Worm (Caenorhabditis elegans) whole organism, young adult: ENCODE measurements around the gene irg-3.

Experiments
- B0035.1 ChIP-seq: sonication (generic microtip); optimal IDR thresholded peaks from 2 replicates; lab custom pipeline; 2016; ENCODE audit warnings: missing genetic modification characterization, mild to moderate bottlenecking, missing compliant biosample characterization, missing genotype, missing genetic modification reagents
- C06A6.2 ChIP-seq: fragments of 200-800 bp; sonication (Bioruptor generic); conservative IDR thresholded peaks from 2 replicates; pipeline ENCODE4 v1.3.6; 2022; ENCODE audit warnings: missing genetic modification characterization, missing compliant biosample characterization
- C17E4.6 ChIP-seq: fragments of 200-800 bp; sonication (Bioruptor generic); IDR thresholded peaks from 2 replicates; pipeline ENCODE4 v1.3.6; 2022; ENCODE audit warnings: missing genetic modification reagents, missing genetic modification characterization, missing compliant biosample characterization
- F23B12.7 ChIP-seq: sonication (generic microtip); optimal IDR thresholded peaks from 2 replicates; lab custom pipeline; 2017; ENCODE audit warnings: missing genetic modification characterization, mild to moderate bottlenecking, missing compliant biosample characterization, antibody characterized with exemption, moderate library complexity; ENCODE audit not compliant: insufficient read depth
- F49E8.2 ChIP-seq: sonication (generic microtip); optimal IDR thresholded peaks from 3 replicates; lab custom pipeline; 2017; ENCODE audit warnings: missing genetic modification characterization, mild to moderate bottlenecking, missing compliant biosample characterization, antibody characterized with exemption, moderate library complexity; ENCODE audit not compliant: insufficient read depth
- F52B5.7 ChIP-seq: sonication (generic microtip); optimal IDR thresholded peaks from 2 replicates; lab custom pipeline; 2016; ENCODE audit warnings: mild to moderate bottlenecking, missing genetic modification characterization, missing compliant biosample characterization
- T07F8.4 ChIP-seq: sonication (generic microtip); optimal IDR thresholded peaks from 2 replicates; lab custom pipeline; 2016; ENCODE audit warnings: mild to moderate bottlenecking, missing genetic modification characterization, moderate library complexity, missing compliant biosample characterization
- Y56A3A.18 ChIP-seq: fragments of 200-800 bp; sonication (Bioruptor generic); IDR thresholded peaks from 2 replicates; pipeline ENCODE4 v1.3.6; 2022; ENCODE audit warnings: missing genetic modification reagents, missing genetic modification characterization, missing compliant biosample characterization
- Y67H2A.10 ChIP-seq: fragments of 200-800 bp; sonication (Bioruptor generic); conservative IDR thresholded peaks from 2 replicates; pipeline ENCODE4 v1.3.6; 2022; ENCODE audit warnings: missing genetic modification reagents, missing genetic modification characterization, missing compliant biosample characterization
- Y95B8A.8 ChIP-seq: fragments of 200-800 bp; sonication (Bioruptor generic); IDR thresholded peaks from 2 replicates; pipeline ENCODE4 v1.3.6; 2022; ENCODE audit warnings: missing genetic modification reagents, missing genetic modification characterization, missing compliant biosample characterization
- ama-1 ChIP-seq, 3 experiments: fragments of 150-350 bp in 1 of 3; sonication (generic microtip) in 2 of 3; optimal IDR thresholded peaks; 2 replicates each; lab custom pipeline; 2014 to 2018; ENCODE audit warnings: missing biosample characterization in 2 of 3, missing genetic modification characterization in 2 of 3, missing genetic modification reagents in 2 of 3
- athp-1 ChIP-seq: sonication (generic microtip); optimal IDR thresholded peaks from 2 replicates; lab custom pipeline; 2017; ENCODE audit warnings: mild to moderate bottlenecking, missing genetic modification characterization, missing compliant biosample characterization
- bed-2 ChIP-seq: fragments of 200-800 bp; sonication (Bioruptor generic); IDR thresholded peaks from 2 replicates; pipeline ENCODE4 v1.3.6; 2022; ENCODE audit warnings: missing genetic modification reagents, missing genetic modification characterization, missing compliant biosample characterization
- cebp-1 ChIP-seq, 2 experiments: fragments of 200-800 bp in 1 of 2; sonication (Bioruptor generic) in 1 of 2; sonication (generic microtip) in 1 of 2; IDR thresholded peaks in 1 of 2; optimal IDR thresholded peaks in 1 of 2; 2 replicates each; pipeline versions ENCODE4 v1.3.6 to Lab custom; 2017 to 2022; ENCODE audit warnings: missing compliant biosample characterization in 2 of 2, missing genetic modification characterization in 2 of 2, mild to moderate bottlenecking in 1 of 2, missing genetic modification reagents in 1 of 2, moderate library complexity in 1 of 2
- ceh-100 ChIP-seq: fragments of 200-800 bp; sonication (Bioruptor generic); IDR thresholded peaks from 2 replicates; pipeline ENCODE4 v1.3.6; 2022; ENCODE audit warnings: missing genetic modification reagents, missing genetic modification characterization, missing compliant biosample characterization
- ceh-40 ChIP-seq: fragments of 200-800 bp; sonication (Bioruptor generic); IDR thresholded peaks from 2 replicates; pipeline ENCODE4 v1.3.6; 2022; ENCODE audit warnings: missing genetic modification characterization, missing compliant biosample characterization
- die-1 ChIP-seq: sonication (generic microtip); optimal IDR thresholded peaks from 2 replicates; lab custom pipeline; 2016; ENCODE audit warnings: missing genotype, mild to moderate bottlenecking, missing genetic modification characterization, missing compliant biosample characterization
- dox-1 ChIP-seq: fragments of 200-800 bp; sonication (Bioruptor generic); IDR thresholded peaks from 2 replicates; pipeline ENCODE4 v1.3.6; 2022; ENCODE audit warnings: missing genetic modification reagents, missing genetic modification characterization, missing compliant biosample characterization
- efl-1 ChIP-seq: fragments of 150-350 bp; optimal IDR thresholded peaks from 2 replicates; lab custom pipeline; 2014; ENCODE audit warnings: missing biosample characterization, missing genetic modification reagents, missing genetic modification characterization
- egl-44 ChIP-seq: fragments of 200-800 bp; sonication (Bioruptor generic); IDR thresholded peaks from 2 replicates; pipeline ENCODE4 v1.3.6; 2022; ENCODE audit warnings: missing genetic modification reagents, missing genetic modification characterization, missing compliant biosample characterization
- ets-4 ChIP-seq: fragments of 200-800 bp; sonication (Bioruptor generic); optimal IDR thresholded peaks from 2 replicates; lab custom pipeline; 2018; ENCODE audit warnings: mild to moderate bottlenecking, missing genetic modification characterization, missing compliant biosample characterization
- fkh-3 ChIP-seq: sonication (generic microtip); optimal IDR thresholded peaks from 2 replicates; lab custom pipeline; 2016; ENCODE audit warnings: mild to moderate bottlenecking, missing genetic modification characterization, missing compliant biosample characterization
- hmg-1.2 ChIP-seq: fragments of 200-800 bp; sonication (Bioruptor generic); IDR thresholded peaks from 2 replicates; pipeline ENCODE4 v1.3.6; 2022; ENCODE audit warnings: missing genetic modification reagents, missing genetic modification characterization, missing compliant biosample characterization
- let-526 ChIP-seq: fragments of 200-800 bp; sonication (Bioruptor generic); IDR thresholded peaks from 2 replicates; pipeline ENCODE4 v1.3.6; 2022; ENCODE audit warnings: missing genetic modification reagents, missing genetic modification characterization, missing compliant biosample characterization
- let-607 ChIP-seq, 2 experiments: fragments of 200-800 bp in 1 of 2; sonication (Bioruptor generic) in 1 of 2; sonication (generic microtip) in 1 of 2; optimal IDR thresholded peaks; 2 replicates each; lab custom pipeline; 2016 to 2018; ENCODE audit warnings: mild to moderate bottlenecking in 2 of 2, missing compliant biosample characterization in 2 of 2, missing genetic modification characterization in 2 of 2, moderate library complexity in 2 of 2, missing genotype in 1 of 2
- lin-26 ChIP-seq: fragments of 200-800 bp; sonication (Bioruptor generic); IDR thresholded peaks from 2 replicates; pipeline ENCODE4 v1.3.6; 2022; ENCODE audit warnings: missing genetic modification reagents, missing genetic modification characterization, missing compliant biosample characterization
- lin-54 ChIP-seq: fragments of 200-800 bp; sonication (Bioruptor generic); optimal IDR thresholded peaks from 2 replicates; lab custom pipeline; 2018; ENCODE audit warnings: mild to moderate bottlenecking, missing genetic modification characterization, missing compliant biosample characterization
- lsy-27 ChIP-seq: sonication (generic microtip); optimal IDR thresholded peaks from 2 replicates; lab custom pipeline; 2017; ENCODE audit warnings: missing genetic modification characterization, mild to moderate bottlenecking, missing compliant biosample characterization, antibody characterized with exemption, missing genotype, borderline replicate concordance; ENCODE audit not compliant: insufficient read depth
- madf-10 ChIP-seq: sonication (generic microtip); optimal IDR thresholded peaks from 2 replicates; lab custom pipeline; 2016; ENCODE audit warnings: mild to moderate bottlenecking, missing genetic modification characterization, missing compliant biosample characterization
- madf-6 ChIP-seq: fragments of 200-800 bp; sonication (Bioruptor generic); IDR thresholded peaks from 2 replicates; pipeline ENCODE4 v1.3.6; 2022; ENCODE audit warnings: missing genetic modification reagents, missing genetic modification characterization, missing compliant biosample characterization
- nfya-2 ChIP-seq: fragments of 200-800 bp; sonication (Bioruptor generic); IDR thresholded peaks from 2 replicates; pipeline ENCODE4 v1.3.6; 2022; ENCODE audit warnings: missing genetic modification reagents, missing genetic modification characterization, missing compliant biosample characterization
- pbrm-1 ChIP-seq: fragments of 200-800 bp; sonication (Bioruptor generic); IDR thresholded peaks from 2 replicates; pipeline ENCODE4 v1.3.6; 2022; ENCODE audit warnings: missing genetic modification reagents, missing genetic modification characterization, missing compliant biosample characterization
- rec-8 ChIP-seq, 2 experiments: sonication (generic microtip); optimal IDR thresholded peaks; 2 replicates each; lab custom pipeline; 2016; ENCODE audit warnings: mild to moderate bottlenecking in 2 of 2, missing genetic modification characterization in 2 of 2, missing genetic modification reagents in 2 of 2, missing genotype in 2 of 2, missing biosample characterization in 1 of 2, missing compliant biosample characterization in 1 of 2, moderate library complexity in 1 of 2
- rpc-1 ChIP-seq, 2 experiments: fragments of 150-350 bp in 1 of 2; sonication (generic microtip) in 1 of 2; optimal IDR thresholded peaks; 2 replicates each; lab custom pipeline; 2014 to 2018; ENCODE audit warnings: missing biosample characterization in 1 of 2, missing genetic modification characterization in 1 of 2, missing genetic modification reagents in 1 of 2, missing genotype in 1 of 2
- snpc-3.4 ChIP-seq: sonication (generic microtip); optimal IDR thresholded peaks from 2 replicates; lab custom pipeline; 2017; ENCODE audit warnings: missing genetic modification characterization, mild to moderate bottlenecking, missing compliant biosample characterization, antibody characterized with exemption, moderate library complexity, missing genotype, missing genetic modification reagents
- somi-1 ChIP-seq: fragments of 200-800 bp; sonication (Bioruptor generic); optimal IDR thresholded peaks from 2 replicates; lab custom pipeline; 2018; ENCODE audit warnings: mild to moderate bottlenecking, missing genetic modification characterization, missing compliant biosample characterization
- sptf-2 ChIP-seq: fragments of 200-800 bp; sonication (Bioruptor generic); optimal IDR thresholded peaks from 2 replicates; lab custom pipeline; 2018; ENCODE audit warnings: mild to moderate bottlenecking, missing genetic modification characterization, missing compliant biosample characterization
- tbp1 ChIP-seq: fragments of 200-800 bp; sonication (Bioruptor generic); optimal IDR thresholded peaks from 2 replicates; lab custom pipeline; 2018; ENCODE audit warnings: mild to moderate bottlenecking, missing genetic modification characterization, missing compliant biosample characterization
- tlf-1 ChIP-seq: fragments of 200-800 bp; sonication (Bioruptor generic); optimal IDR thresholded peaks from 2 replicates; lab custom pipeline; 2018; ENCODE audit warnings: mild to moderate bottlenecking, missing genetic modification characterization, missing compliant biosample characterization
- xnd-1 ChIP-seq: sonication (generic microtip); optimal IDR thresholded peaks from 2 replicates; lab custom pipeline; 2016; ENCODE audit warnings: missing genotype, missing genetic modification reagents, missing genetic modification characterization, missing compliant biosample characterization
- zim-3 ChIP-seq: sonication (generic microtip); optimal IDR thresholded peaks from 2 replicates; lab custom pipeline; 2017; ENCODE audit warnings: mild to moderate bottlenecking, missing genetic modification characterization, moderate library complexity, missing compliant biosample characterization
- ztf-26 ChIP-seq: sonication (generic microtip); optimal IDR thresholded peaks from 2 replicates; lab custom pipeline; 2017; ENCODE audit warnings: missing genetic modification characterization, missing compliant biosample characterization
- ztf-6 ChIP-seq: fragments of 200-800 bp; sonication (Bioruptor generic); IDR thresholded peaks from 2 replicates; pipeline ENCODE4 v1.3.6; 2022; ENCODE audit warnings: missing genetic modification reagents, missing genetic modification characterization, missing compliant biosample characterization

Gene irg-3

ce11 chrV:2603056-2603455, 10.7 kb downstream of the irg-3 start, which contains the start of gene F53E10.6 (continued):
- no peak for TF ChIP-seq ceh-100 (GFP tag; lab: Robert Waterston, UW)
- TF ChIP-seq lin-54 (GFP tag; lab: Kevin White, UChicago) = peak; percentile 86
- no peak for TF ChIP-seq snpc-3.4 (tag; lab: Kevin White, UChicago)
- TF ChIP-seq nfya-2 = no peak
- TF ChIP-seq let-526 (GFP tag; lab: Robert Waterston, UW) = no peak
- TF ChIP-seq somi-1 = no peak
- TF ChIP-seq tbp1 (GFP tag; lab: Kevin White, UChicago) = no peak
- TF ChIP-seq B0035.1 = no peak
- no peak for TF ChIP-seq F52B5.7 (tag; lab: Kevin White, UChicago)
- peak; percentile 2 for TF ChIP-seq F23B12.7 (tag; lab: Kevin White, UChicago)
- TF ChIP-seq C06A6.2 (GFP tag; lab: Robert Waterston, UW) = no peak
- no peak for TF ChIP-seq bed-2 (GFP tag; lab: Robert Waterston, UW)
- TF ChIP-seq sptf-2 = no peak
- TF ChIP-seq Y56A3A.18 (GFP tag; lab: Robert Waterston, UW) = no peak
- TF ChIP-seq T07F8.4 = no peak
- no peak for TF ChIP-seq ama-1 (optimal IDR thresholded peaks at IDR 0.05; lab: Kevin White, UChicago)
- TF ChIP-seq ama-1 (GFP tag; optimal IDR thresholded peaks at IDR 0.05; lab: Kevin White, UChicago) = no peak
- peak; percentile 55; the same call in 1 of the 2 replicates for TF ChIP-seq dox-1
- TF ChIP-seq cebp-1 (GFP tag; IDR thresholded peaks at IDR 0.05; lab: Robert Waterston, UW) = no peak
- TF ChIP-seq cebp-1 (tag; optimal IDR thresholded peaks at IDR 0.05; lab: Kevin White, UChicago) = no peak

- TF ChIP-seq madf-10 = no peak
- TF ChIP-seq egl-44 (GFP tag; lab: Robert Waterston, UW) = no peak
- no peak for TF ChIP-seq fkh-3
- TF ChIP-seq efl-1 = no peak
- no peak for TF ChIP-seq die-1
- no peak for TF ChIP-seq pbrm-1 (GFP tag; lab: Robert Waterston, UW)
- TF ChIP-seq C17E4.6 (GFP tag; lab: Robert Waterston, UW) = no peak
- no peak for TF ChIP-seq F23B12.7 (tag; lab: Kevin White, UChicago)
- TF ChIP-seq zim-3 (tag; lab: Kevin White, UChicago) = no peak
- TF ChIP-seq F49E8.2 (tag; lab: Kevin White, UChicago) = no peak
- no peak for TF ChIP-seq ets-4 (GFP tag; lab: Kevin White, UChicago)
- TF ChIP-seq lsy-27 (tag; lab: Kevin White, UChicago) = no peak
- no peak for TF ChIP-seq madf-6 (GFP tag; lab: Robert Waterston, UW)
- TF ChIP-seq athp-1 (tag; lab: Kevin White, UChicago) = no peak
- no peak for TF ChIP-seq Y95B8A.8 (GFP tag; lab: Robert Waterston, UW)
Measured at ce11 chrV:2608352-2608751, 16.0 kb downstream of the irg-3 start, which contains the start of gene acr-17. Gene acr-17 (plus strand): TSS chrV:2608652.

- no peak for TF ChIP-seq zim-3 (tag; lab: Kevin White, UChicago)
- TF ChIP-seq athp-1 (tag; lab: Kevin White, UChicago) = no peak
- TF ChIP-seq hmg-1.2 (GFP tag; lab: Robert Waterston, UW) = peak; percentile 62; the same call in 1 of the 2 replicates
- TF ChIP-seq lsy-27 (tag; lab: Kevin White, UChicago) = no peak
- no peak for TF ChIP-seq Y67H2A.10
- no peak for TF ChIP-seq xnd-1 (tag; lab: Kevin White, UChicago)
- no peak for TF ChIP-seq let-607 (tag; optimal IDR thresholded peaks at IDR 0.05; lab: Kevin White, UChicago)
- TF ChIP-seq rec-8 (tag; optimal IDR thresholded peaks at IDR 0.05; lab: Kevin White, UChicago) = no peak
- no peak for TF ChIP-seq T07F8.4
- TF ChIP-seq tlf-1 (GFP tag; lab: Kevin White, UChicago) = no peak
- peak; percentile 45; the same call in 1 of the 2 replicates for TF ChIP-seq lin-26 (GFP tag; lab: Robert Waterston, UW)
- TF ChIP-seq ceh-40 (GFP tag; lab: Robert Waterston, UW) = no peak
- no peak for TF ChIP-seq ztf-6 (GFP tag; lab: Robert Waterston, UW)
- TF ChIP-seq fkh-3 = no peak
- no peak for TF ChIP-seq rpc-1 (optimal IDR thresholded peaks at IDR 0.05; lab: Kevin White, UChicago)
- TF ChIP-seq rpc-1 (tag; optimal IDR thresholded peaks at IDR 0.05; lab: Kevin White, UChicago) = no peak
- TF ChIP-seq ztf-26 = peak; percentile 36
- no peak for TF ChIP-seq sptf-2
Measured at ce11 chrV:2614986-2615687, 22.7 kb downstream of the irg-3 start, which contains the start of gene F53E10.1. Gene F53E10.1 (plus strand): TSS chrV:2615310.
